Worm (Caenorhabditis elegans): ENCODE measurements around the gene nlp-23.
A peak's percentile ranks its signal among the peaks of the same experiment; 100 is the strongest.

nlp-23 gene

DNA sequence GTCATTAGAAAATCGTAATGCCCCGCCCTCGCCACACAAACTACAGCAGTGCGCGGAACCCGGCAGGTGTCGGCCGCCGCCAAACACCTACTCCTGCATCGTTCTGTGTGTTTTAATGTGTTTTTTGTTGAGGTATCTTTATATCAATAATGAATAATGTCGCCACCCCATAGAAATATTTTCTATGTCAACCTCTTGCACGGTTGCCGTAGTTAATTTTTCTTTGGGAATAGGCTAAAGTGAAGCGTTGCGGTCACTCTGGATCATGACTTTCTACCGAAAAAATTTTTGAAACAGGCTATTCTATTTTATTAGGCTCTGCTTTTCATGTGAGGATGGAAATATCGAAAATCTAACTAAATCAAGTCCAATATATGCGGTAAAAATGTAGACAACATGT, 13.9 kb downstream of the nlp-23 start (continued):
- TF ChIP-seq gei-8 (GFP tag; optimal IDR thresholded peaks at IDR 0.05), result no peak
- no peak for TF ChIP-seq ceh-20 (GFP tag; IDR thresholded peaks at IDR 0.05)
- TF ChIP-seq R02D3.7 (tag; optimal IDR thresholded peaks at IDR 0.05), result no peak
- TF ChIP-seq mdt-29 (GFP tag; IDR thresholded peaks at IDR 0.05), result peak; percentile 56; the same call in 1 of the 2 replicates
- peak; percentile 26 for TF ChIP-seq dve-1 (tag; optimal IDR thresholded peaks at IDR 0.05; ENCODE audit: insufficient read depth)
- no peak for TF ChIP-seq ZK546.5 (tag; optimal IDR thresholded peaks at IDR 0.05)
- no peak for TF ChIP-seq nhr-6 (tag; optimal IDR thresholded peaks at IDR 0.05)
- TF ChIP-seq snpc-4 (tag; optimal IDR thresholded peaks at IDR 0.05), result peak; percentile 86
- TF ChIP-seq lim-7 (GFP tag; IDR thresholded peaks at IDR 0.05), result no peak
- no peak for TF ChIP-seq fos-1 (tag; optimal IDR thresholded peaks at IDR 0.05)
- no peak for TF ChIP-seq tag-97 (GFP tag; IDR thresholded peaks at IDR 0.05)
- no peak for TF ChIP-seq zip-11 (GFP tag; IDR thresholded peaks at IDR 0.05)
- no peak for TF ChIP-seq daf-8 (GFP tag; IDR thresholded peaks at IDR 0.05)
- no peak for TF ChIP-seq F10B5.3 (tag; optimal IDR thresholded peaks at IDR 0.05)
- TF ChIP-seq F37D6.2 (tag; optimal IDR thresholded peaks at IDR 0.05), result no peak
- peak; percentile 67 for TF ChIP-seq mes-2 (tag; optimal IDR thresholded peaks at IDR 0.05; ENCODE audit: poor library complexity, severe bottlenecking)
- TF ChIP-seq ztf-7 (tag; optimal IDR thresholded peaks at IDR 0.05), result no peak
- TF ChIP-seq D1046.2 (GFP tag; IDR thresholded peaks at IDR 0.05), result no peak

DNA sequence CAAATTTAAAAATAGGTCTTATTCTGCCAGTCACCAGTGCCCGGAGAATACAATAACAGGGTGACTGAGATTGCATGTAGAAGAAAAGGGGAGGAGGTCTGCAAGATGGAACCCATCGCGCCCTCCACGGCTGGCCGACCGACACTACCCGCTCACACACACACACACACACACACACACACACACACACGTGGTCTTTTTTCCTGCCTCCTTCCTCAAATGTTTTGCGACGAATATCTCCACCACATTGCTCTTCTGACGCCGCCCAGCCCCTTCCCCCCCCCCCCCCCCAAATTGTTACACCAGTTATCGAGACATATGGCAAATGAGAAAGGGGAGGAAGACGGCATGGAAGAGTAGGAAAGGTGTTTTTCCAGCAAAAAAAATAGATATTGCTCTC, 21.0 kb downstream of the nlp-23 start:
- TF ChIP-seq sdz-12 (GFP tag; optimal IDR thresholded peaks at IDR 0.05) (no peak), mes-2 (tag; optimal IDR thresholded peaks at IDR 0.05; ENCODE audit: poor library complexity, severe bottlenecking) (peak; percentile 11), nhr-76 (tag; optimal IDR thresholded peaks at IDR 0.05) (no peak), mdt-29 (GFP tag; IDR thresholded peaks at IDR 0.05) (no peak), mdl-1 (tag; optimal IDR thresholded peaks at IDR 0.05) (peak in 1 of 2 experiments; percentile 35), hmg-1.1 (GFP tag; IDR thresholded peaks at IDR 0.05) (peak; percentile 47), lin-1 (GFP tag; IDR thresholded peaks at IDR 0.05) (no peak), aha-1 (tag) (peak; percentile 51), zip-2 (tag; optimal IDR thresholded peaks at IDR 0.05) (no peak), gei-8 (GFP tag; optimal IDR thresholded peaks at IDR 0.05) (no peak), snpc-4 (tag; optimal IDR thresholded peaks at IDR 0.05) (no peak), lim-7 (GFP tag; IDR thresholded peaks at IDR 0.05) (no peak), set-16 (GFP tag; IDR thresholded peaks at IDR 0.05) (peak; percentile 59), ceh-20 (GFP tag; IDR thresholded peaks at IDR 0.05) (0 out of 2 replicates have a peak, but pooled peaks have one; percentile 49), hlh-11 (tag; optimal IDR thresholded peaks at IDR 0.05) (peak; percentile 67), skn-1 (tag; optimal IDR thresholded peaks at IDR 0.05) (no peak), mxl-3 (GFP tag; optimal IDR thresholded peaks at IDR 0.05) (peak; percentile 84), hif-1 (tag; optimal IDR thresholded peaks at IDR 0.05) (peak in 1 of 2 experiments; percentile 34), hlh-30 (tag; optimal IDR thresholded peaks at IDR 0.05; ENCODE audit: insufficient read depth) (peak; percentile 49), unc-62 (GFP tag; optimal IDR thresholded peaks at IDR 0.05 in 1 of 2) (peak in 1 of 2 experiments; percentile 24), unc-62 (tag; optimal IDR thresholded peaks at IDR 0.05) (no peak), zfp-2 (tag; optimal IDR thresholded peaks at IDR 0.05) (no peak), pqm-1 (tag; optimal IDR thresholded peaks at IDR 0.05) (no peak), fkh-10 (GFP tag; optimal IDR thresholded peaks at IDR 0.05) (no peak), dmd-9 (GFP tag; IDR thresholded peaks at IDR 0.05) (0 out of 2 replicates have a peak, but pooled peaks have one; percentile 21), daf-19 (GFP tag; conservative IDR thresholded peaks at IDR 0.05) (no peak), dpl-1 (GFP tag; optimal IDR thresholded peaks at IDR 0.05) (no peak), tra-1 (GFP tag; IDR thresholded peaks at IDR 0.05) (0 out of 2 replicates have a peak, but pooled peaks have one; percentile 41), daf-16 (GFP tag; optimal IDR thresholded peaks at IDR 0.05) (peak in 1 of 2 experiments; percentile 7), daf-16 (tag; optimal IDR thresholded peaks at IDR 0.05) (no peak), dmd-6 (GFP tag; IDR thresholded peaks at IDR 0.05) (peak; percentile 42; the same call in 1 of the 2 replicates), lin-29 (GFP tag; IDR thresholded peaks at IDR 0.05) (no peak), ctbp-1 (GFP tag; IDR thresholded peaks at IDR 0.05) (0 out of 2 replicates have a peak, but pooled peaks have one; percentile 13), lir-3 (tag; optimal IDR thresholded peaks at IDR 0.05) (no peak), egl-43 (GFP tag; IDR thresholded peaks at IDR 0.05) (no peak)
